Fruit fly (Drosophila melanogaster) whole organism, embryonic: ENCODE data around the gene SamDC.

Experiments used
- Aef1 ChIP-seq: fragments of 200-800 bp; sonication (Bioruptor generic); IDR thresholded peaks from 3 replicates; pipeline ENCODE4 v1.3.6; 2022; ENCODE audit warnings: missing biosample characterization, missing genetic modification characterization
- Bdp1 ChIP-seq: fragments of 200-800 bp; sonication (Bioruptor generic); optimal IDR thresholded peaks from 3 replicates; lab custom pipeline; 2016; ENCODE audit warnings: missing biosample characterization, missing genetic modification characterization
- Bgb ChIP-seq: fragments of 200-800 bp; sonication (Bioruptor generic); IDR thresholded peaks from 2 replicates; pipeline ENCODE4 v1.3.6; 2022; ENCODE audit warnings: missing biosample characterization, missing genetic modification characterization; ENCODE audit not compliant: partially characterized antibody
- C15 ChIP-seq: fragments of 200-800 bp; sonication (Bioruptor generic); IDR thresholded peaks from 3 replicates; pipeline ENCODE4 v1.3.6; 2022; ENCODE audit warnings: missing biosample characterization, missing genetic modification characterization
- CG10366 ChIP-seq: fragments of 200-800 bp; sonication (Bioruptor generic); IDR thresholded peaks from 2 replicates; pipeline ENCODE4 v1.3.6; 2022; ENCODE audit warnings: missing biosample characterization, missing genetic modification characterization
- CG13123 ChIP-seq: fragments of 200-800 bp; sonication (Bioruptor generic); optimal IDR thresholded peaks from 2 replicates; lab custom pipeline; 2016; ENCODE audit warnings: missing biosample characterization, missing genetic modification characterization
- CG13624 ChIP-seq: fragments of 200-800 bp; sonication (Bioruptor generic); optimal IDR thresholded peaks from 2 replicates; lab custom pipeline; 2016; ENCODE audit warnings: missing biosample characterization, missing genetic modification characterization
- CG13894 ChIP-seq: fragments of 200-800 bp; sonication (Bioruptor generic); optimal IDR thresholded peaks from 3 replicates; lab custom pipeline; 2018; ENCODE audit warnings: missing biosample characterization, mild to moderate bottlenecking, missing genetic modification characterization, moderate library complexity
- CG14441 ChIP-seq: fragments of 200-800 bp; sonication (Bioruptor generic); IDR thresholded peaks from 2 replicates; pipeline ENCODE4 v1.3.6; 2022; ENCODE audit warnings: missing biosample characterization, missing genetic modification characterization
- CG17568 ChIP-seq: fragments of 200-800 bp; sonication (Bioruptor generic); optimal IDR thresholded peaks from 2 replicates; lab custom pipeline; 2018; ENCODE audit warnings: missing biosample characterization, mild to moderate bottlenecking, missing genetic modification characterization, moderate library complexity
- CG2678 ChIP-seq: fragments of 200-800 bp; sonication (Bioruptor generic); optimal IDR thresholded peaks from 3 replicates; lab custom pipeline; 2019; ENCODE audit warnings: missing biosample characterization, mild to moderate bottlenecking, missing genetic modification characterization, moderate library complexity
- CG2712 ChIP-seq: fragments of 200-800 bp; optimal IDR thresholded peaks from 3 replicates; lab custom pipeline; 2019; ENCODE audit warnings: missing biosample characterization, mild to moderate bottlenecking, missing genetic modification characterization, moderate library complexity
- CG30020 ChIP-seq: fragments of 200-800 bp; optimal IDR thresholded peaks from 2 replicates; lab custom pipeline; 2019; ENCODE audit warnings: missing biosample characterization, mild to moderate bottlenecking, missing genetic modification characterization, moderate library complexity
- CG34376 ChIP-seq: fragments of 200-800 bp; sonication (Bioruptor generic); optimal IDR thresholded peaks from 2 replicates; lab custom pipeline; 2018; ENCODE audit warnings: missing biosample characterization, mild to moderate bottlenecking, missing genetic modification characterization
- CG3995 ChIP-seq: fragments of 200-800 bp; sonication (Bioruptor generic); optimal IDR thresholded peaks from 3 replicates; lab custom pipeline; 2016; ENCODE audit warnings: missing biosample characterization, missing genetic modification characterization
- CG5245 ChIP-seq: fragments of 200-800 bp; sonication (Bioruptor generic); optimal IDR thresholded peaks from 3 replicates; lab custom pipeline; 2016; ENCODE audit warnings: missing biosample characterization, missing genetic modification characterization
- CG8359 ChIP-seq: fragments of 200-800 bp; sonication (Bioruptor generic); optimal IDR thresholded peaks from 2 replicates; lab custom pipeline; 2017; ENCODE audit warnings: missing biosample characterization, mild to moderate bottlenecking, missing genetic modification characterization, borderline replicate concordance
- CHES-1-like ChIP-seq: fragments of 200-800 bp; sonication (Bioruptor generic); optimal IDR thresholded peaks from 2 replicates; lab custom pipeline; 2016; ENCODE audit warnings: missing biosample characterization, missing genetic modification characterization
- D19B ChIP-seq: fragments of 200-800 bp; sonication (Bioruptor generic); optimal IDR thresholded peaks from 2 replicates; lab custom pipeline; 2017; ENCODE audit warnings: missing biosample characterization, mild to moderate bottlenecking, missing genetic modification characterization
- ERR ChIP-seq: fragments of 200-800 bp; sonication (Bioruptor generic); optimal IDR thresholded peaks from 2 replicates; lab custom pipeline; 2016; ENCODE audit warnings: missing biosample characterization, missing genetic modification characterization
- Elba2 ChIP-seq: fragments of 200-800 bp; sonication (Bioruptor generic); optimal IDR thresholded peaks from 3 replicates; lab custom pipeline; 2016; ENCODE audit warnings: missing biosample characterization, missing genetic modification characterization
- Fer1 ChIP-seq: fragments of 200-800 bp; sonication (Bioruptor generic); optimal IDR thresholded peaks from 2 replicates; lab custom pipeline; 2017; ENCODE audit warnings: missing biosample characterization, mild to moderate bottlenecking, missing genetic modification characterization
- NC2α ChIP-seq: fragments of 200-800 bp; sonication (Bioruptor generic); optimal IDR thresholded peaks from 2 replicates; lab custom pipeline; 2016; ENCODE audit warnings: missing biosample characterization, missing genetic modification characterization
- Poxn ChIP-seq: fragments of 200-800 bp; sonication (Bioruptor generic); IDR thresholded peaks from 2 replicates; pipeline ENCODE4 v1.3.6; 2022; ENCODE audit warnings: missing biosample characterization, missing genetic modification characterization
- Side ChIP-seq: fragments of 200-800 bp; sonication (Bioruptor generic); optimal IDR thresholded peaks from 2 replicates; lab custom pipeline; 2016; ENCODE audit warnings: missing biosample characterization, missing genetic modification characterization
- Sry-β ChIP-seq: fragments of 200-800 bp; sonication (Bioruptor generic); optimal IDR thresholded peaks from 2 replicates; lab custom pipeline; 2018; ENCODE audit warnings: missing biosample characterization, mild to moderate bottlenecking, missing genetic modification characterization, moderate library complexity
- ase ChIP-seq: fragments of 200-800 bp; sonication (Bioruptor generic); IDR thresholded peaks from 3 replicates; pipeline ENCODE4 v1.3.6; 2022; ENCODE audit warnings: missing biosample characterization, missing genetic modification characterization
- bab2 ChIP-seq: fragments of 200-800 bp; sonication (Bioruptor generic); optimal IDR thresholded peaks from 2 replicates; lab custom pipeline; 2016; ENCODE audit warnings: missing biosample characterization, missing genetic modification characterization
- chm ChIP-seq: fragments of 200-800 bp; sonication (Bioruptor generic); IDR thresholded peaks from 2 replicates; pipeline ENCODE4 v1.3.6; 2022; ENCODE audit warnings: missing biosample characterization, missing genetic modification characterization
- danr ChIP-seq: fragments of 200-800 bp; sonication (Bioruptor generic); IDR thresholded peaks from 2 replicates; pipeline ENCODE4 v1.3.6; 2022; ENCODE audit warnings: missing biosample characterization, missing genetic modification characterization
- dysf ChIP-seq: fragments of 200-800 bp; sonication (Bioruptor generic); IDR thresholded peaks from 3 replicates; pipeline ENCODE4 v1.3.6; 2022; ENCODE audit warnings: missing biosample characterization, missing genetic modification characterization
- emc ChIP-seq: fragments of 200-800 bp; sonication (Bioruptor generic); optimal IDR thresholded peaks from 2 replicates; lab custom pipeline; 2016; ENCODE audit warnings: missing biosample characterization, missing genetic modification characterization
- ems ChIP-seq: fragments of 200-800 bp; sonication (Bioruptor generic); optimal IDR thresholded peaks from 3 replicates; lab custom pipeline; 2016; ENCODE audit warnings: missing biosample characterization, missing genetic modification characterization
- gt ChIP-seq: fragments of 200-800 bp; sonication (Bioruptor generic); IDR thresholded peaks from 2 replicates; pipeline ENCODE4 v1.3.6; 2022; ENCODE audit warnings: missing biosample characterization, missing genetic modification characterization
- ind ChIP-seq: fragments of 200-800 bp; sonication (Bioruptor generic); optimal IDR thresholded peaks from 3 replicates; lab custom pipeline; 2016; ENCODE audit warnings: missing biosample characterization, missing genetic modification characterization
- inv ChIP-seq: fragments of 200-800 bp; sonication (Bioruptor generic); IDR thresholded peaks from 2 replicates; pipeline ENCODE4 v1.3.6; 2022; ENCODE audit warnings: missing biosample characterization, missing genetic modification characterization; ENCODE audit not compliant: partially characterized antibody
- ken ChIP-seq: fragments of 200-800 bp; sonication (Bioruptor generic); IDR thresholded peaks from 3 replicates; pipeline ENCODE4 v1.3.6; 2022; ENCODE audit warnings: missing biosample characterization, missing genetic modification characterization
- nerfin-1 ChIP-seq: fragments of 200-800 bp; sonication (Bioruptor generic); optimal IDR thresholded peaks from 3 replicates; lab custom pipeline; 2019; ENCODE audit warnings: missing biosample characterization, mild to moderate bottlenecking, missing genetic modification characterization, moderate library complexity
- onecut ChIP-seq: fragments of 200-800 bp; sonication (Bioruptor generic); IDR thresholded peaks from 2 replicates; pipeline ENCODE4 v1.3.6; 2022; ENCODE audit warnings: missing biosample characterization, missing genetic modification characterization
- org-1 ChIP-seq: fragments of 200-800 bp; sonication (Bioruptor generic); optimal IDR thresholded peaks from 2 replicates; lab custom pipeline; 2017; ENCODE audit warnings: missing biosample characterization, missing genetic modification characterization
- p53 ChIP-seq: fragments of 200-800 bp; sonication (Bioruptor generic); optimal IDR thresholded peaks from 2 replicates; lab custom pipeline; 2016; ENCODE audit warnings: missing biosample characterization, missing genetic modification characterization
- pho ChIP-seq: fragments of 200-800 bp; sonication (Bioruptor generic); optimal IDR thresholded peaks from 2 replicates; lab custom pipeline; 2016; ENCODE audit warnings: missing biosample characterization, missing genetic modification characterization
- prd ChIP-seq, 3 experiments: fragments of >200 bp in 2 of 3; fragments of 200-800 bp in 1 of 3; sonication (Bioruptor generic) in 1 of 3; optimal IDR thresholded peaks in 2 of 3; IDR thresholded peaks in 1 of 3; 2 replicates in 2 of 3; 3 replicates in 1 of 3; pipeline versions ENCODE4 v1.3.6 to Lab custom; 2017 to 2022; ENCODE audit warnings: missing biosample characterization in 1 of 3, missing genetic modification characterization in 1 of 3
- psq ChIP-seq: fragments of 200-800 bp; sonication (Bioruptor generic); optimal IDR thresholded peaks from 2 replicates; lab custom pipeline; 2017; ENCODE audit warnings: missing biosample characterization, missing genetic modification characterization
- sc ChIP-seq, 3 experiments: fragments of >200 bp in 2 of 3; fragments of 200-800 bp in 1 of 3; sonication (Bioruptor generic) in 1 of 3; optimal IDR thresholded peaks; 2 replicates in 2 of 3; 3 replicates in 1 of 3; lab custom pipeline; 2017; ENCODE audit warnings: mild to moderate bottlenecking in 1 of 3, missing biosample characterization in 1 of 3, missing genetic modification characterization in 1 of 3, missing genetic modification reagents in 1 of 3
- schlank ChIP-seq: fragments of 200-800 bp; sonication (Bioruptor generic); optimal IDR thresholded peaks from 2 replicates; lab custom pipeline; 2018; ENCODE audit warnings: missing biosample characterization, mild to moderate bottlenecking, missing genetic modification characterization
- sr ChIP-seq: fragments of 200-800 bp; sonication (Bioruptor generic); IDR thresholded peaks from 3 replicates; pipeline ENCODE4 v1.3.6; 2022; ENCODE audit warnings: missing biosample characterization, missing genetic modification characterization
- wek ChIP-seq: fragments of 200-800 bp; sonication (Bioruptor generic); optimal IDR thresholded peaks from 3 replicates; lab custom pipeline; 2018; ENCODE audit warnings: missing biosample characterization, mild to moderate bottlenecking, missing genetic modification characterization, moderate library complexity
- zen ChIP-seq: fragments of 200-800 bp; sonication (Bioruptor generic); optimal IDR thresholded peaks from 3 replicates; lab custom pipeline; 2018; ENCODE audit warnings: missing biosample characterization, mild to moderate bottlenecking, missing genetic modification characterization, moderate library complexity
- zf30C ChIP-seq: fragments of 200-800 bp; sonication (Bioruptor generic); optimal IDR thresholded peaks from 3 replicates; lab custom pipeline; 2018; ENCODE audit warnings: missing biosample characterization, mild to moderate bottlenecking, missing genetic modification characterization

Gene SamDC

dm6 chr2L:10292066-10292560 lies 47.1 kb upstream of the SamDC start, which contains the start of gene Ufd4 (continued):
- TF ChIP-seq sc (optimal IDR thresholded peaks at IDR 0.05; lab: Kevin White, UChicago) (no peak), sc (GFP tag; optimal IDR thresholded peaks at IDR 0.05; lab: Kevin White, UChicago) (no peak), D19B (no peak), onecut (peak; percentile 93), CG14441 (GFP tag; lab: Robert Waterston, UW) (no peak; the same call in 1 of the 2 replicates), CG34376 (GFP tag; lab: Kevin White, UChicago) (peak; percentile 38), emc (GFP tag; lab: Kevin White, UChicago) (peak; percentile 5), inv (GFP tag; lab: Robert Waterston, UW) (no peak), dysf (GFP tag; lab: Robert Waterston, UW) (no peak; the same call in 2 of the 3 replicates), ems (peak; percentile 64), CG17568 (no peak), org-1 (GFP tag; lab: Kevin White, UChicago) (peak; percentile 1), CG13123 (GFP tag; lab: Kevin White, UChicago) (peak; percentile 6), bab2 (peak; percentile 56), Poxn (no peak), ind (GFP tag; lab: Kevin White, UChicago) (peak; percentile 63), CG2712 (tag; lab: Kevin White, UChicago) (peak; percentile 86), sr (GFP tag; lab: Robert Waterston, UW) (no peak), CG3995 (GFP tag; lab: Kevin White, UChicago) (peak; percentile 49), prd (optimal IDR thresholded peaks at IDR 0.05; lab: Kevin White, UChicago) (no peak), prd (GFP tag; IDR thresholded peaks at IDR 0.05; lab: Robert Waterston, UW) (peak; percentile 75; the same call in 2 of the 3 replicates), Side (peak; percentile 59), nerfin-1 (no peak), CG8359 (no peak), CG2678 (tag; lab: Kevin White, UChicago) (no peak), ase (GFP tag; lab: Robert Waterston, UW) (no peak), p53 (no peak), Bdp1 (GFP tag; lab: Kevin White, UChicago) (no peak), CHES-1-like (GFP tag; lab: Kevin White, UChicago) (peak; percentile 42), CG30020 (tag; lab: Kevin White, UChicago) (peak; percentile 95), zen (no peak), zf30C (GFP tag; lab: Kevin White, UChicago) (no peak), psq (GFP tag; lab: Kevin White, UChicago) (no peak), Fer1 (peak; percentile 76), ERR (GFP tag; lab: Kevin White, UChicago) (peak; percentile 55), danr (GFP tag; lab: Robert Waterston, UW) (no peak), Aef1 (GFP tag; lab: Robert Waterston, UW) (peak; percentile 47; the same call in 1 of the 3 replicates), Bgb (GFP tag; lab: Robert Waterston, UW) (peak; percentile 32; the same call in 1 of the 2 replicates), pho (GFP tag; lab: Kevin White, UChicago) (peak; percentile 61), wek (GFP tag; lab: Kevin White, UChicago) (peak; percentile 98), C15 (no peak), ken (no peak; the same call in 2 of the 3 replicates), NC2α (GFP tag; lab: Kevin White, UChicago) (no peak), CG5245 (peak; percentile 37), Elba2 (no peak), chm (GFP tag; lab: Robert Waterston, UW) (no peak), CG13624 (peak; percentile 66), CG10366 (GFP tag; lab: Robert Waterston, UW) (no peak), gt (GFP tag; lab: Robert Waterston, UW) (no peak), schlank (tag; lab: Kevin White, UChicago) (no peak), CG13894 (tag; lab: Kevin White, UChicago) (no peak), Sry-β (GFP tag; lab: Kevin White, UChicago) (peak; percentile 15)
